Fruit fly (Drosophila melanogaster) whole organism, prepupa: ENCODE data around the gene Lk.

Source experiments
- Blimp-1 ChIP-seq: fragments of 200-800 bp; sonication (Bioruptor generic); optimal IDR thresholded peaks from 3 replicates; lab custom pipeline; 2017; ENCODE audit warnings: missing biosample characterization, missing genetic modification characterization, mild to moderate bottlenecking, moderate library complexity, missing genetic modification reagents
- CG10631 ChIP-seq: fragments of 200-800 bp; sonication (Bioruptor generic); optimal IDR thresholded peaks from 2 replicates; lab custom pipeline; 2016; ENCODE audit warnings: missing biosample characterization, missing genetic modification characterization
- CG10669 ChIP-seq: fragments of 200-800 bp; sonication (Bioruptor generic); optimal IDR thresholded peaks from 3 replicates; lab custom pipeline; 2018; ENCODE audit warnings: missing biosample characterization, mild to moderate bottlenecking, missing genetic modification characterization, moderate library complexity
- CG11294 ChIP-seq: fragments of 200-800 bp; sonication (Bioruptor generic); IDR thresholded peaks from 2 replicates; pipeline ENCODE4 v1.3.6; 2022; ENCODE audit warnings: missing biosample characterization, missing genetic modification characterization
- CG11762 ChIP-seq: fragments of 200-800 bp; sonication (Bioruptor generic); optimal IDR thresholded peaks from 3 replicates; lab custom pipeline; 2016; ENCODE audit warnings: missing biosample characterization, missing genetic modification characterization; ENCODE audit not compliant: insufficient read depth
- CG11902 ChIP-seq: fragments of 200-800 bp; sonication (Bioruptor generic); optimal IDR thresholded peaks from 3 replicates; lab custom pipeline; 2016; ENCODE audit warnings: missing biosample characterization, missing genetic modification characterization
- CG15336 ChIP-seq: fragments of 200-800 bp; sonication (Bioruptor generic); IDR thresholded peaks from 2 replicates; pipeline ENCODE4 v1.3.6; 2022; ENCODE audit warnings: missing biosample characterization, missing genetic modification characterization
- CG16779 ChIP-seq: fragments of 200-800 bp; sonication (Bioruptor generic); optimal IDR thresholded peaks from 3 replicates; lab custom pipeline; 2017; ENCODE audit warnings: missing biosample characterization, mild to moderate bottlenecking, missing genetic modification characterization
- CG3032 ChIP-seq: fragments of 200-800 bp; optimal IDR thresholded peaks from 2 replicates; lab custom pipeline; 2019; ENCODE audit warnings: missing biosample characterization, mild to moderate bottlenecking, missing genetic modification characterization, moderate library complexity
- CG31627 ChIP-seq: fragments of 200-800 bp; sonication (Bioruptor generic); optimal IDR thresholded peaks from 3 replicates; lab custom pipeline; 2016; ENCODE audit warnings: missing biosample characterization, missing genetic modification characterization
- CG32006 ChIP-seq: fragments of 200-800 bp; sonication (Bioruptor generic); optimal IDR thresholded peaks from 3 replicates; lab custom pipeline; 2017; ENCODE audit warnings: missing biosample characterization, mild to moderate bottlenecking, missing genetic modification characterization
- CG34406 ChIP-seq: fragments of 200-800 bp; sonication (Bioruptor generic); optimal IDR thresholded peaks from 3 replicates; lab custom pipeline; 2016; ENCODE audit warnings: missing biosample characterization, missing genetic modification characterization
- CG3919 ChIP-seq: fragments of 200-800 bp; sonication (Bioruptor generic); optimal IDR thresholded peaks from 3 replicates; lab custom pipeline; 2016; ENCODE audit warnings: missing biosample characterization, missing genetic modification characterization
- CG6163 ChIP-seq: fragments of 200-800 bp; sonication (Bioruptor generic); IDR thresholded peaks from 3 replicates; pipeline ENCODE4 v1.3.6; 2022; ENCODE audit warnings: missing biosample characterization, missing genetic modification characterization
- CG6276 ChIP-seq: fragments of 200-800 bp; sonication (Bioruptor generic); optimal IDR thresholded peaks from 2 replicates; lab custom pipeline; 2017; ENCODE audit warnings: missing biosample characterization, mild to moderate bottlenecking, missing genetic modification characterization
- CG6792 ChIP-seq: fragments of 200-800 bp; sonication (Bioruptor generic); optimal IDR thresholded peaks from 3 replicates; lab custom pipeline; 2016; ENCODE audit warnings: missing biosample characterization, missing genetic modification characterization
- CG6808 ChIP-seq: fragments of 200-800 bp; sonication (Bioruptor generic); optimal IDR thresholded peaks from 3 replicates; lab custom pipeline; 2017; ENCODE audit warnings: missing biosample characterization, missing genetic modification characterization, mild to moderate bottlenecking, moderate library complexity, missing genetic modification reagents
- CG6854 ChIP-seq: fragments of 200-800 bp; sonication (Bioruptor generic); optimal IDR thresholded peaks from 2 replicates; lab custom pipeline; 2017; ENCODE audit warnings: missing biosample characterization, mild to moderate bottlenecking, missing genetic modification characterization
- CG7368 ChIP-seq: fragments of 200-800 bp; sonication (Bioruptor generic); optimal IDR thresholded peaks from 3 replicates; lab custom pipeline; 2016; ENCODE audit warnings: missing biosample characterization, missing genetic modification characterization
- CG8319 ChIP-seq: fragments of 200-800 bp; sonication (Bioruptor generic); optimal IDR thresholded peaks from 3 replicates; lab custom pipeline; 2016; ENCODE audit warnings: missing biosample characterization, missing genetic modification characterization
- CG8632 ChIP-seq: fragments of 200-800 bp; sonication (Bioruptor generic); optimal IDR thresholded peaks from 3 replicates; lab custom pipeline; 2016; ENCODE audit warnings: missing biosample characterization, missing genetic modification characterization
- CG9139 ChIP-seq: fragments of 200-800 bp; sonication (Bioruptor generic); optimal IDR thresholded peaks from 3 replicates; lab custom pipeline; 2017; ENCODE audit warnings: missing biosample characterization, mild to moderate bottlenecking, missing genetic modification characterization
- Eip75B ChIP-seq: fragments of 200-800 bp; sonication (Bioruptor generic); optimal IDR thresholded peaks from 3 replicates; lab custom pipeline; 2016; ENCODE audit warnings: missing biosample characterization, missing genetic modification characterization
- Eip78C ChIP-seq: fragments of 200-800 bp; sonication (Bioruptor generic); peaks from one replicate; lab custom pipeline; 2016; ENCODE audit warnings: missing biosample characterization, missing genetic modification characterization
- Eip93F ChIP-seq: fragments of 200-800 bp; sonication (Bioruptor generic); optimal IDR thresholded peaks from 2 replicates; lab custom pipeline; 2016; ENCODE audit warnings: missing biosample characterization, mild to moderate bottlenecking, missing genetic modification characterization
- Ets21C ChIP-seq: fragments of 200-800 bp; sonication (Bioruptor generic); optimal IDR thresholded peaks from 3 replicates; lab custom pipeline; 2016; ENCODE audit warnings: missing biosample characterization, missing genetic modification characterization
- Ets96B ChIP-seq: fragments of 200-800 bp; optimal IDR thresholded peaks from 2 replicates; lab custom pipeline; 2019; ENCODE audit warnings: missing biosample characterization, mild to moderate bottlenecking, missing genetic modification characterization, moderate library complexity
- Gug ChIP-seq: fragments of 200-800 bp; sonication (Bioruptor generic); IDR thresholded peaks from 2 replicates; pipeline ENCODE4 v1.3.6; 2022; ENCODE audit warnings: missing biosample characterization, missing genetic modification characterization
- Hr4 ChIP-seq: fragments of 200-800 bp; sonication (Bioruptor generic); optimal IDR thresholded peaks from 3 replicates; lab custom pipeline; 2016; ENCODE audit warnings: missing biosample characterization, missing genetic modification characterization
- Lpt ChIP-seq: fragments of 200-800 bp; sonication (Bioruptor generic); optimal IDR thresholded peaks from 3 replicates; lab custom pipeline; 2016; ENCODE audit warnings: missing biosample characterization, missing genetic modification characterization
- OdsH ChIP-seq: fragments of 200-800 bp; sonication (Bioruptor generic); optimal IDR thresholded peaks from 3 replicates; lab custom pipeline; 2016; ENCODE audit warnings: missing biosample characterization, missing genetic modification characterization
- Smox ChIP-seq: fragments of 200-800 bp; sonication (Bioruptor generic); optimal IDR thresholded peaks from 3 replicates; lab custom pipeline; 2016; ENCODE audit warnings: missing biosample characterization, missing genetic modification characterization
- Sox102F ChIP-seq: fragments of 200-800 bp; sonication (Bioruptor generic); optimal IDR thresholded peaks from 2 replicates; lab custom pipeline; 2016; ENCODE audit warnings: missing biosample characterization, mild to moderate bottlenecking, missing genetic modification characterization
- Sox14 ChIP-seq: fragments of 200-800 bp; sonication (Bioruptor generic); optimal IDR thresholded peaks from 3 replicates; lab custom pipeline; 2016; ENCODE audit warnings: missing biosample characterization, missing genetic modification characterization
- achi ChIP-seq: fragments of 200-800 bp; sonication (Bioruptor generic); optimal IDR thresholded peaks from 3 replicates; lab custom pipeline; 2016; ENCODE audit warnings: missing biosample characterization, missing genetic modification characterization
- acj6 ChIP-seq: fragments of 200-800 bp; sonication (Bioruptor generic); optimal IDR thresholded peaks from 3 replicates; lab custom pipeline; 2016; ENCODE audit warnings: missing biosample characterization, missing genetic modification characterization
- cyc ChIP-seq: fragments of 200-800 bp; sonication (Bioruptor generic); optimal IDR thresholded peaks from 3 replicates; lab custom pipeline; 2016; ENCODE audit warnings: missing biosample characterization, missing genetic modification characterization
- dac ChIP-seq: fragments of 200-800 bp; sonication (Bioruptor generic); optimal IDR thresholded peaks from 2 replicates; lab custom pipeline; 2017; ENCODE audit warnings: missing biosample characterization, mild to moderate bottlenecking, missing genetic modification characterization
- eg ChIP-seq: fragments of 200-800 bp; sonication (Bioruptor generic); IDR thresholded peaks from 3 replicates; pipeline ENCODE4 v1.3.6; 2022; ENCODE audit warnings: missing biosample characterization, missing genetic modification characterization
- esn ChIP-seq: fragments of 200-800 bp; sonication (Bioruptor generic); optimal IDR thresholded peaks from 2 replicates; lab custom pipeline; 2016; ENCODE audit warnings: missing biosample characterization, mild to moderate bottlenecking, missing genetic modification characterization, moderate library complexity
- fd59A ChIP-seq: fragments of 200-800 bp; sonication (Bioruptor generic); optimal IDR thresholded peaks from 2 replicates; lab custom pipeline; 2017; ENCODE audit warnings: missing biosample characterization, mild to moderate bottlenecking, missing genetic modification characterization, missing genetic modification reagents
- fd85E ChIP-seq: fragments of 200-800 bp; sonication (Bioruptor generic); optimal IDR thresholded peaks from 3 replicates; lab custom pipeline; 2016; ENCODE audit warnings: missing biosample characterization, missing genetic modification characterization
- lz ChIP-seq: fragments of 200-800 bp; sonication (Bioruptor generic); optimal IDR thresholded peaks from 3 replicates; lab custom pipeline; 2016; ENCODE audit warnings: missing biosample characterization, missing genetic modification characterization
- net ChIP-seq: fragments of 200-800 bp; sonication (Bioruptor generic); optimal IDR thresholded peaks from 3 replicates; lab custom pipeline; 2016; ENCODE audit warnings: missing biosample characterization, missing genetic modification characterization
- pdm3 ChIP-seq: fragments of 200-800 bp; sonication (Bioruptor generic); optimal IDR thresholded peaks from 3 replicates; lab custom pipeline; 2016; ENCODE audit warnings: missing biosample characterization, missing genetic modification characterization
- spab ChIP-seq: fragments of 200-800 bp; sonication (Bioruptor generic); optimal IDR thresholded peaks from 2 replicates; lab custom pipeline; 2017; ENCODE audit warnings: missing biosample characterization, mild to moderate bottlenecking, missing genetic modification characterization, missing genetic modification reagents
- ss ChIP-seq, 2 experiments: fragments of 200-800 bp; sonication (Bioruptor generic); optimal IDR thresholded peaks; 2 replicates in 1 of 2; 3 replicates in 1 of 2; lab custom pipeline; 2017 to 2018; ENCODE audit warnings: mild to moderate bottlenecking in 2 of 2, missing biosample characterization in 2 of 2, missing genetic modification characterization in 2 of 2, moderate library complexity in 1 of 2
- svp ChIP-seq: fragments of 200-800 bp; sonication (Bioruptor generic); peaks from one replicate; lab custom pipeline; 2016; ENCODE audit warnings: missing biosample characterization, missing genetic modification characterization
- topi ChIP-seq: fragments of 200-800 bp; sonication (Bioruptor generic); optimal IDR thresholded peaks from 3 replicates; lab custom pipeline; 2016; ENCODE audit warnings: missing biosample characterization, missing genetic modification characterization
- vri ChIP-seq: fragments of 200-800 bp; sonication (Bioruptor generic); optimal IDR thresholded peaks from 3 replicates; lab custom pipeline; 2016; ENCODE audit warnings: missing biosample characterization, mild to moderate bottlenecking, missing genetic modification characterization

The Lk gene

dm6 chr3L:14517525-14517924, 43.0 kb downstream of the Lk start, which contains the start of gene CG9592:
Gene CG9592 (plus strand): TSS chr3L:14517825.
- TF ChIP-seq Lpt (GFP tag; lab: Kevin White, UChicago) (no peak), CG6854 (GFP tag; lab: Kevin White, UChicago) (no peak), esn (GFP tag; lab: Kevin White, UChicago) (no peak), topi (GFP tag; lab: Kevin White, UChicago) (no peak), acj6 (no peak), vri (GFP tag; lab: Kevin White, UChicago) (no peak), lz (GFP tag; lab: Kevin White, UChicago) (no peak), CG6163 (no peak), Ets21C (no peak), cyc (GFP tag; lab: Kevin White, UChicago) (no peak), CG6276 (GFP tag; lab: Kevin White, UChicago) (no peak), pdm3 (no peak), fd59A (GFP tag; lab: Kevin White, UChicago) (no peak), svp (no peak), ss (GFP tag; optimal IDR thresholded peaks at IDR 0.05; lab: Kevin White, UChicago) (no peak), Sox102F (no peak), CG11902 (no peak), Hr4 (GFP tag; lab: Kevin White, UChicago) (no peak), CG16779 (no peak)
- TF ChIP-seq, all 60 proteins: peak for 0

dm6 chr3L:14515690-14516089, 44.9 kb downstream of the Lk start:
- TF ChIP-seq OdsH (peak; percentile 4), CG16779 (no peak), CG32006 (GFP tag; lab: Kevin White, UChicago) (peak; percentile 37), Blimp-1 (no peak), Hr4 (GFP tag; lab: Kevin White, UChicago) (peak; percentile 27), eg (GFP tag; lab: Robert Waterston, UW) (peak; percentile 36; the same call in 1 of the 3 replicates), CG10631 (GFP tag; lab: Kevin White, UChicago) (no peak), CG10669 (GFP tag; lab: Kevin White, UChicago) (no peak), CG11902 (no peak), CG6792 (GFP tag; lab: Kevin White, UChicago) (no peak), lz (GFP tag; lab: Kevin White, UChicago) (no peak), CG7368 (GFP tag; lab: Kevin White, UChicago) (peak; percentile 2), ss (GFP tag; optimal IDR thresholded peaks at IDR 0.05; lab: Kevin White, UChicago) (no peak), CG8319 (GFP tag; lab: Kevin White, UChicago) (no peak), pdm3 (no peak), Eip75B (GFP tag; lab: Kevin White, UChicago) (no peak), CG34406 (peak; percentile 2), CG3032 (tag; lab: Kevin White, UChicago) (no peak), Eip78C (GFP tag; lab: Kevin White, UChicago) (peak; percentile 22), Ets21C (no peak), svp (no peak), Gug (no peak), net (no peak), CG15336 (GFP tag; lab: Robert Waterston, UW) (peak; percentile 70), cyc (GFP tag; lab: Kevin White, UChicago) (no peak), CG6163 (no peak), acj6 (no peak), CG6808 (GFP tag; lab: Kevin White, UChicago) (no peak), Ets96B (tag; lab: Kevin White, UChicago) (no peak), fd59A (GFP tag; lab: Kevin White, UChicago) (no peak), Sox14 (GFP tag; lab: Kevin White, UChicago) (no peak), CG31627 (no peak), fd85E (GFP tag; lab: Kevin White, UChicago) (no peak), CG8632 (GFP tag; lab: Kevin White, UChicago) (no peak), achi (GFP tag; lab: Kevin White, UChicago) (no peak), CG6854 (GFP tag; lab: Kevin White, UChicago) (peak; percentile 71), CG11294 (no peak), dac (GFP tag; lab: Kevin White, UChicago) (peak; percentile 22), Eip93F (GFP tag; lab: Kevin White, UChicago) (no peak), CG9139 (GFP tag; lab: Kevin White, UChicago) (no peak), CG3919 (GFP tag; lab: Kevin White, UChicago) (no peak), spab (GFP tag; lab: Kevin White, UChicago) (no peak), Smox (GFP tag; lab: Kevin White, UChicago) (no peak), CG11762 (GFP tag; lab: Kevin White, UChicago) (no peak)
